Worm (Caenorhabditis elegans): ENCODE measurements around the gene C30A5.16.

C30A5.16 gene

ce11 chrIII:8237827-8238226 lies 19.8 kb downstream of the C30A5.16 start, which contains the start of gene tsp-2:
tsp-2 (minus strand) TSS chrIII:8237935.
- TF ChIP-seq ceh-13 (GFP tag; optimal IDR thresholded peaks at IDR 0.05) (no peak), hnd-1 (tag; optimal IDR thresholded peaks at IDR 0.05) (no peak), tbx-37 (GFP tag; conservative IDR thresholded peaks at IDR 0.05) (no peak), tra-4 (tag; optimal IDR thresholded peaks at IDR 0.05) (no peak), flt-1 (GFP tag; IDR thresholded peaks at IDR 0.05) (no peak), hmg-4 (GFP tag; optimal IDR thresholded peaks at IDR 0.05) (no peak), F13C5.2 (tag; optimal IDR thresholded peaks at IDR 0.05) (no peak), ets-7 (tag; optimal IDR thresholded peaks at IDR 0.05) (no peak), aly-1 (tag; optimal IDR thresholded peaks at IDR 0.05) (no peak), tbx-11 (GFP tag; IDR thresholded peaks at IDR 0.05) (no peak), ceh-36 (tag; optimal IDR thresholded peaks at IDR 0.05) (no peak), hmbx-1 (tag; optimal IDR thresholded peaks at IDR 0.05) (no peak)

DNA sequence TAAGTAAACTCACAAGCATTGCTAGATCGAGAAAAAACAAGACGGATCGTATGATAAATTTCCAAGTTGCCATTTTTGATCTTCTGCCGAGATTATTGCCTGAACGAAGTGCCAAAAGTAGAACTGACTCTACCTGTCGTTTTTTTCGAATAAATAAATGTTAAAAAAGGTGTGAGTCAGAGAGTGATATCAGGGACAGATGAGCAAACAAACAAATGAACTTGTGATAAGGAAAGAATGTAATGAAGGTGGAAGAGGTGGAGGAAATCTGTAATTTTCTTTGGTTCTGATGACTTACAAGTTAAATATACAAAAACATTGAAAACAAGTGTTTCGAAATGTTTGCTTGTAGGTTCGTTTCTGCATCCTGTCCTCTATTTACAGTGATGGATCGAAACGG lies 21.3 kb downstream of the C30A5.16 start, which contains the start of gene tsp-1:
Gene tsp-1, minus strand, starts transcription at position 99 of the 400 bp plus-strand sequence.
- TF ChIP-seq hmg-4 (GFP tag; optimal IDR thresholded peaks at IDR 0.05) (no peak), ceh-36 (tag; optimal IDR thresholded peaks at IDR 0.05) (no peak), F13C5.2 (tag; optimal IDR thresholded peaks at IDR 0.05) (no peak), hnd-1 (tag; optimal IDR thresholded peaks at IDR 0.05) (no peak), sea-1 (GFP tag; conservative IDR thresholded peaks at IDR 0.05) (no peak), tra-4 (tag; optimal IDR thresholded peaks at IDR 0.05) (no peak), ceh-13 (GFP tag; optimal IDR thresholded peaks at IDR 0.05) (no peak), tbx-37 (GFP tag; conservative IDR thresholded peaks at IDR 0.05) (no peak), tbx-11 (GFP tag; IDR thresholded peaks at IDR 0.05) (no peak)

ce11 chrIII:8240247-8240646 lies 22.2 kb downstream of the C30A5.16 start:
- TF ChIP-seq scrt-1 (GFP tag; IDR thresholded peaks at IDR 0.05) (no peak), B0310.2 (tag; optimal IDR thresholded peaks at IDR 0.05) (no peak), hmg-4 (GFP tag; optimal IDR thresholded peaks at IDR 0.05) (no peak), sea-1 (GFP tag; conservative IDR thresholded peaks at IDR 0.05) (no peak), F13C5.2 (tag; optimal IDR thresholded peaks at IDR 0.05) (no peak), pes-1 (GFP tag; IDR thresholded peaks at IDR 0.05) (no peak), hmbx-1 (tag; optimal IDR thresholded peaks at IDR 0.05) (no peak), hnd-1 (tag; optimal IDR thresholded peaks at IDR 0.05) (no peak), ets-7 (tag; optimal IDR thresholded peaks at IDR 0.05) (no peak), aly-1 (tag; optimal IDR thresholded peaks at IDR 0.05) (no peak), tra-4 (tag; optimal IDR thresholded peaks at IDR 0.05) (no peak), flt-1 (GFP tag; IDR thresholded peaks at IDR 0.05) (no peak), ceh-13 (GFP tag; optimal IDR thresholded peaks at IDR 0.05) (no peak), ama-1 (optimal IDR thresholded peaks at IDR 0.05) (no peak), tbx-11 (GFP tag; IDR thresholded peaks at IDR 0.05) (no peak), tbx-37 (GFP tag; conservative IDR thresholded peaks at IDR 0.05) (no peak), ceh-36 (tag; optimal IDR thresholded peaks at IDR 0.05) (no peak)

- TF ChIP-seq ceh-13 (GFP tag; optimal IDR thresholded peaks at IDR 0.05), result no peak
- no peak for TF ChIP-seq pes-1 (GFP tag; IDR thresholded peaks at IDR 0.05)
- no peak for TF ChIP-seq hmbx-1 (tag; optimal IDR thresholded peaks at IDR 0.05)
- TF ChIP-seq F13C5.2 (tag; optimal IDR thresholded peaks at IDR 0.05), result no peak
- no peak for TF ChIP-seq hmg-4 (GFP tag; optimal IDR thresholded peaks at IDR 0.05)
- TF ChIP-seq ets-7 (tag; optimal IDR thresholded peaks at IDR 0.05), result no peak
- no peak for TF ChIP-seq scrt-1 (GFP tag; IDR thresholded peaks at IDR 0.05)
Measured at ce11 chrIII:8240948-8241347, 22.9 kb downstream of the C30A5.16 start.

DNA sequence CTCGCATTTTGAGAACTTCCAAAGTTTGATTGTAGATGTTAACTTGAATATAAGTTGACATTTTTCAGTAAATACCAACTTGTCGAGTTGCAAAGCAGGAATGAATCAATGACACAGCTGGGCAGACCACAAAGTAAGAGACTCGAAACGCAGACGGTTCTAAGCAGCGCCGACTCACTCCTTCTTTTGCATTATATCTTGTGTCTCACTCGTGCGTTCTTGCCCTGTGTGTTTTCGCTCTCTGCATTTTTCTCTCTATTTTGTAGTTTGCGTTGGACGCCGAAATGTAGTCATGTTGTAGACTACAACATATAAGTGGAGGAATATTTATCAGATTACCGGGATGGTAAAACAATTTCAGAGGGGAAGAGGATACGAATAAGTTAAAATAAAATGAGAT lies 24.8 kb downstream of the C30A5.16 start, which contains the start of gene C02F5.12:
Gene C02F5.12, minus strand, starts transcription at position 221 of the 400 bp plus-strand sequence.
- TF ChIP-seq ceh-13 (GFP tag; optimal IDR thresholded peaks at IDR 0.05) (no peak), flt-1 (GFP tag; IDR thresholded peaks at IDR 0.05) (no peak), ceh-36 (tag; optimal IDR thresholded peaks at IDR 0.05) (no peak), sea-1 (GFP tag; conservative IDR thresholded peaks at IDR 0.05) (no peak), tbx-11 (GFP tag; IDR thresholded peaks at IDR 0.05) (no peak), tbx-37 (GFP tag; conservative IDR thresholded peaks at IDR 0.05) (no peak), ama-1 (optimal IDR thresholded peaks at IDR 0.05) (no peak), hmbx-1 (tag; optimal IDR thresholded peaks at IDR 0.05) (no peak), B0310.2 (tag; optimal IDR thresholded peaks at IDR 0.05) (no peak), hmg-4 (GFP tag; optimal IDR thresholded peaks at IDR 0.05) (no peak), tra-4 (tag; optimal IDR thresholded peaks at IDR 0.05) (no peak), scrt-1 (GFP tag; IDR thresholded peaks at IDR 0.05) (no peak), hnd-1 (tag; optimal IDR thresholded peaks at IDR 0.05) (no peak), ets-7 (tag; optimal IDR thresholded peaks at IDR 0.05) (no peak), pes-1 (GFP tag; IDR thresholded peaks at IDR 0.05) (no peak), F13C5.2 (tag; optimal IDR thresholded peaks at IDR 0.05) (no peak), aly-1 (tag; optimal IDR thresholded peaks at IDR 0.05) (no peak)

DNA sequence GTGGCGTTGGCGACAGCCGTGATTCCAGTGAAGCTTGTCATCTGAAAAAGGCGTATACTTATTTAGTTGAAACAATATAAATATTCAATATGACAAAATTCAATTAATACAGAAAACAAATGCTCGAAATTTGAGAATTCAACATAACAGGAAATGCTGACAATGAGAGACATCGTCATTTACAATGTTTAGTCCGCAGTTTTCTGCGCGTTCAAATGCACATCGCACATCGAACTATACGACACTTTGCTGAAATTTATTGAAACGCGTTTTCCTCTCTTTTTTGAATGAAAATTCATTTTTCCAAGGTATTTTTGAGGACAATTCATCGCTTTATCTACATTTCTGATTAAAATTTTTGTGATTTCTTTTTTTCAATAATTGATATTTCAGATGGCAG lies 26.0 kb downstream of the C30A5.16 start, which contains the start of the genes pbs-6 and cids-1:
Gene pbs-6, minus strand, starts transcription at position 41 of the 400 bp plus-strand sequence.
Gene cids-1, plus strand, starts transcription at position 394 of the 400 bp plus-strand sequence.
- TF ChIP-seq flt-1 (GFP tag; IDR thresholded peaks at IDR 0.05) (no peak), aly-1 (tag; optimal IDR thresholded peaks at IDR 0.05) (no peak), tbx-37 (GFP tag; conservative IDR thresholded peaks at IDR 0.05) (no peak), ceh-36 (tag; optimal IDR thresholded peaks at IDR 0.05) (no peak), B0310.2 (tag; optimal IDR thresholded peaks at IDR 0.05) (no peak), tbx-11 (GFP tag; IDR thresholded peaks at IDR 0.05) (no peak), F13C5.2 (tag; optimal IDR thresholded peaks at IDR 0.05) (no peak), ama-1 (optimal IDR thresholded peaks at IDR 0.05) (no peak), hmg-4 (GFP tag; optimal IDR thresholded peaks at IDR 0.05) (no peak), scrt-1 (GFP tag; IDR thresholded peaks at IDR 0.05) (no peak), ets-7 (tag; optimal IDR thresholded peaks at IDR 0.05) (no peak)

DNA sequence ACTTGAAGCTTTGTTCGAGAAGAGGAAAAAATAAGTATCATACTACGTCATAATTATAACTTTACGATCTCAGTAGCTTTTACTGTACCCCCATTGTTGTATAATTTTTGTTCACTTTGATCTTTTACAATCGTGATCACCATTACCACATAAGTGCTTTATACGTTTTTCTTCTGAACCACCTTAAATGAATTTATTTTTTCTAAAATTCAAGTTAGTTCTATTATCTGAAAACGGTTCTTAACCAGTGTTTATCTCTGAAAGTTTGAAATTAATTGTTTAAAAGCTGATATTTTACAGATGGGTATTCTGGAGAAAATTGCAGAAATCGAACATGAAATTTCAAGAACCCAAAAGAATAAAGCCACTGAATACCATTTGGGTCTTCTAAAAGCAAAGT lies 27.6 kb downstream of the C30A5.16 start, which contains the start of gene C02F5.3:
Gene C02F5.3, plus strand, starts transcription at position 301 of the 400 bp plus-strand sequence.
- TF ChIP-seq ama-1 (optimal IDR thresholded peaks at IDR 0.05) (no peak), ceh-36 (tag; optimal IDR thresholded peaks at IDR 0.05) (no peak), B0310.2 (tag; optimal IDR thresholded peaks at IDR 0.05) (no peak), hnd-1 (tag; optimal IDR thresholded peaks at IDR 0.05) (no peak), aly-1 (tag; optimal IDR thresholded peaks at IDR 0.05) (no peak)
